Worm (Caenorhabditis elegans) whole organism, L2 larva: ENCODE results near the gene Y17D7C.1.

Source experiments
- R02D3.7 ChIP-seq: fragments of 150-350 bp; optimal IDR thresholded peaks from 2 replicates; lab custom pipeline; 2014; ENCODE audit warnings: missing biosample characterization, missing genetic modification characterization
- alr-1 ChIP-seq: fragments of 150-350 bp; optimal IDR thresholded peaks from 2 replicates; lab custom pipeline; 2014; ENCODE audit warnings: missing biosample characterization, missing genetic modification characterization
- aly-2 ChIP-seq: fragments of 150-350 bp; optimal IDR thresholded peaks from 2 replicates; lab custom pipeline; 2014; ENCODE audit warnings: missing biosample characterization, missing genetic modification characterization
- ama-1 ChIP-seq: fragments of 150-350 bp; optimal IDR thresholded peaks from 2 replicates; lab custom pipeline; 2018; ENCODE audit warnings: inconsistent platforms
- fos-1 ChIP-seq: fragments of 150-350 bp; optimal IDR thresholded peaks from 2 replicates; lab custom pipeline; 2014; ENCODE audit warnings: missing biosample characterization, missing genetic modification characterization
- lin-13 ChIP-seq: fragments of 150-350 bp; optimal IDR thresholded peaks from 2 replicates; lab custom pipeline; 2014; ENCODE audit warnings: missing biosample characterization, missing genetic modification reagents, missing genetic modification characterization
- mdl-1 ChIP-seq, 2 experiments: fragments of 150-350 bp in 1 of 2; sonication (generic microtip) in 1 of 2; optimal IDR thresholded peaks; 2 replicates each; lab custom pipeline; 2017; ENCODE audit warnings: missing biosample characterization in 2 of 2, missing genetic modification characterization in 2 of 2
- nhr-11 ChIP-seq: fragments of 150-350 bp; optimal IDR thresholded peaks from 2 replicates; lab custom pipeline; 2014; ENCODE audit warnings: missing biosample characterization, missing genetic modification characterization
- nhr-12 ChIP-seq: fragments of 150-350 bp; optimal IDR thresholded peaks from 2 replicates; lab custom pipeline; 2014; ENCODE audit warnings: missing biosample characterization, missing genetic modification characterization
- nhr-23 ChIP-seq: fragments of 150-350 bp; optimal IDR thresholded peaks from 2 replicates; lab custom pipeline; 2014; ENCODE audit warnings: missing biosample characterization, missing genetic modification reagents, missing genetic modification characterization
- sma-9 ChIP-seq, 2 experiments: fragments of 150-350 bp in 1 of 2; sonication (generic microtip) in 1 of 2; optimal IDR thresholded peaks; 2 replicates each; lab custom pipeline; 2014 to 2016; ENCODE audit warnings: missing genetic modification characterization in 2 of 2, mild to moderate bottlenecking in 1 of 2, missing biosample characterization in 1 of 2, missing compliant biosample characterization in 1 of 2, missing genetic modification reagents in 1 of 2, moderate library complexity in 1 of 2
- snpc-4 ChIP-seq: fragments of 150-350 bp; optimal IDR thresholded peaks from 2 replicates; lab custom pipeline; 2014; ENCODE audit warnings: missing biosample characterization, missing genetic modification characterization

- TF ChIP-seq mdl-1 (tag; optimal IDR thresholded peaks at IDR 0.05; lab: Kevin White, UChicago) (no peak), nhr-12 (tag; lab: Kevin White, UChicago) (no peak), lin-13 (GFP tag; lab: Kevin White, UChicago) (no peak), aly-2 (no peak), alr-1 (no peak), R02D3.7 (tag; lab: Kevin White, UChicago) (no peak), nhr-23 (tag; lab: Kevin White, UChicago) (no peak), nhr-11 (tag; lab: Kevin White, UChicago) (no peak), ama-1 (no peak), sma-9 (GFP tag; optimal IDR thresholded peaks at IDR 0.05; lab: Kevin White, UChicago) (no peak), sma-9 (tag; optimal IDR thresholded peaks at IDR 0.05; lab: Kevin White, UChicago) (no peak), snpc-4 (tag; lab: Kevin White, UChicago) (no peak), fos-1 (no peak)
Measured at ce11 chrV:18712118-18712517, 5.7 kb downstream of the Y17D7C.1 start.
